Worm (Caenorhabditis elegans): ENCODE results near the gene apc-2.

Gene apc-2

ce11 chrIII:8067798-8068197 is 12.6 kb upstream of the apc-2 start (continued):
- TF ChIP-seq T07F8.4 (tag; optimal IDR thresholded peaks at IDR 0.05) (no peak), C17E4.6 (GFP tag; IDR thresholded peaks at IDR 0.05) (no peak)

ce11 chrIII:8069206-8069605 is 11.2 kb upstream of the apc-2 start:
- 0 out of 2 replicates have a peak, but pooled peaks have one; percentile 70 for TF ChIP-seq nfyb-1 (GFP tag; IDR thresholded peaks at IDR 0.05)
- peak; percentile 72 for TF ChIP-seq B0261.1 (tag; optimal IDR thresholded peaks at IDR 0.05)
- peak; percentile 58 for TF ChIP-seq him-1 (tag; optimal IDR thresholded peaks at IDR 0.05)
- peak; percentile 76 for TF ChIP-seq lin-26 (GFP tag; IDR thresholded peaks at IDR 0.05)
- TF ChIP-seq dpff-1 (tag; optimal IDR thresholded peaks at IDR 0.05): no peak
- no peak for TF ChIP-seq athp-1 (tag; optimal IDR thresholded peaks at IDR 0.05)
- TF ChIP-seq rec-8 (tag; optimal IDR thresholded peaks at IDR 0.05): no peak
- TF ChIP-seq madf-3 (GFP tag; IDR thresholded peaks at IDR 0.05): no peak
- no peak for TF ChIP-seq F10E7.11 (tag; optimal IDR thresholded peaks at IDR 0.05)
- peak; percentile 7 for TF ChIP-seq F49E8.2 (tag; optimal IDR thresholded peaks at IDR 0.05; ENCODE audit: insufficient read depth)
- TF ChIP-seq chd-7 (tag; optimal IDR thresholded peaks at IDR 0.05): no peak
- peak; percentile 92 for TF ChIP-seq tbp1 (GFP tag; optimal IDR thresholded peaks at IDR 0.05)
- TF ChIP-seq rpc-1 (optimal IDR thresholded peaks at IDR 0.05): peak; percentile 66
- peak; percentile 74 for TF ChIP-seq rpc-1 (tag; optimal IDR thresholded peaks at IDR 0.05)
- TF ChIP-seq die-1 (tag; optimal IDR thresholded peaks at IDR 0.05): peak; percentile 65
- TF ChIP-seq egl-44 (GFP tag; IDR thresholded peaks at IDR 0.05): 0 out of 2 replicates have a peak, but pooled peaks have one; percentile 11
- no peak for TF ChIP-seq efl-1 (GFP tag; optimal IDR thresholded peaks at IDR 0.05)
- no peak for TF ChIP-seq F57C9.4 (tag; optimal IDR thresholded peaks at IDR 0.05)
- no peak for TF ChIP-seq hmg-20 (GFP tag; IDR thresholded peaks at IDR 0.05)
- no peak for TF ChIP-seq nfya-1 (tag; optimal IDR thresholded peaks at IDR 0.05; ENCODE audit: borderline replicate concordance, insufficient read depth)
- TF ChIP-seq atf-7 (tag; optimal IDR thresholded peaks at IDR 0.05): no peak
- peak; percentile 39; the same call in 1 of the 2 replicates for TF ChIP-seq hmg-1.2 (GFP tag; IDR thresholded peaks at IDR 0.05)
- TF ChIP-seq pha-4 (tag; optimal IDR thresholded peaks at IDR 0.05): no peak
- no peak for TF ChIP-seq attf-5 (GFP tag; optimal IDR thresholded peaks at IDR 0.05)
- no peak for TF ChIP-seq hlh-12 (tag; optimal IDR thresholded peaks at IDR 0.05)
- TF ChIP-seq sptf-2 (GFP tag; optimal IDR thresholded peaks at IDR 0.05): no peak
- TF ChIP-seq snpc-3.4 (tag; optimal IDR thresholded peaks at IDR 0.05): peak; percentile 76
- no peak for TF ChIP-seq Y95B8A.8 (GFP tag; IDR thresholded peaks at IDR 0.05)
- TF ChIP-seq F33H1.4 (GFP tag; IDR thresholded peaks at IDR 0.05): no peak
- no peak for TF ChIP-seq let-607 (tag; optimal IDR thresholded peaks at IDR 0.05)
- no peak for TF ChIP-seq madf-6 (GFP tag; IDR thresholded peaks at IDR 0.05)
- TF ChIP-seq snpc-1.1 (tag; optimal IDR thresholded peaks at IDR 0.05; ENCODE audit: insufficient read depth): peak; percentile 89
- 0 out of 2 replicates have a peak, but pooled peaks have one; percentile 14 for TF ChIP-seq B0019.2 (GFP tag; conservative IDR thresholded peaks at IDR 0.05)
- peak; percentile 58 for TF ChIP-seq F23B12.7 (tag; optimal IDR thresholded peaks at IDR 0.05; ENCODE audit: insufficient read depth)
- no peak for TF ChIP-seq ztf-18 (tag; optimal IDR thresholded peaks at IDR 0.05)
- TF ChIP-seq hsf-1 (GFP tag; IDR thresholded peaks at IDR 0.05): no peak
- no peak for TF ChIP-seq dox-1 (GFP tag; IDR thresholded peaks at IDR 0.05)
- TF ChIP-seq F22D6.2 (tag; optimal IDR thresholded peaks at IDR 0.05): no peak
- no peak for TF ChIP-seq tbx-9 (tag; optimal IDR thresholded peaks at IDR 0.05; ENCODE audit: borderline replicate concordance)
- peak; percentile 56 for TF ChIP-seq snpc-4 (GFP tag; optimal IDR thresholded peaks at IDR 0.05)
- peak in 3 of 4 experiments; percentile 86 to 88 (median 87) for TF ChIP-seq snpc-4 (tag; optimal IDR thresholded peaks at IDR 0.05)
- TF ChIP-seq lsl-1 (GFP tag; optimal IDR thresholded peaks at IDR 0.05): no peak
- TF ChIP-seq cebp-1 (GFP tag; IDR thresholded peaks at IDR 0.05): no peak
- no peak for TF ChIP-seq cebp-1 (tag; optimal IDR thresholded peaks at IDR 0.05)
